Worm (Caenorhabditis elegans) whole organism, young adult: ENCODE results near the gene slc-17.3.

Source experiments
- B0261.1 ChIP-seq: sonication (generic microtip); optimal IDR thresholded peaks from 2 replicates; lab custom pipeline; 2016; ENCODE audit warnings: mild to moderate bottlenecking, missing genetic modification characterization, moderate library complexity, missing compliant biosample characterization
- C17E4.6 ChIP-seq: fragments of 200-800 bp; sonication (Bioruptor generic); IDR thresholded peaks from 2 replicates; pipeline ENCODE4 v1.3.6; 2022; ENCODE audit warnings: missing genetic modification reagents, missing genetic modification characterization, missing compliant biosample characterization
- F10E7.11 ChIP-seq: sonication (generic microtip); optimal IDR thresholded peaks from 2 replicates; lab custom pipeline; 2017; ENCODE audit warnings: mild to moderate bottlenecking, missing genetic modification characterization, moderate library complexity, missing compliant biosample characterization
- F22D6.2 ChIP-seq: sonication (generic microtip); optimal IDR thresholded peaks from 2 replicates; lab custom pipeline; 2016; ENCODE audit warnings: mild to moderate bottlenecking, missing genetic modification characterization, missing compliant biosample characterization
- F23B12.7 ChIP-seq: sonication (generic microtip); optimal IDR thresholded peaks from 2 replicates; lab custom pipeline; 2017; ENCODE audit warnings: missing genetic modification characterization, mild to moderate bottlenecking, missing compliant biosample characterization, antibody characterized with exemption, moderate library complexity; ENCODE audit not compliant: insufficient read depth
- F37B4.10 ChIP-seq: fragments of 200-800 bp; sonication (Bioruptor generic); IDR thresholded peaks from 2 replicates; pipeline ENCODE4 v1.3.6; 2022; ENCODE audit warnings: missing genetic modification characterization, missing compliant biosample characterization
- Y53G8AR.9 ChIP-seq: fragments of 200-800 bp; sonication (Bioruptor generic); conservative IDR thresholded peaks from 2 replicates; pipeline ENCODE4 v1.3.6; 2022; ENCODE audit warnings: missing genetic modification reagents, missing genetic modification characterization, missing compliant biosample characterization
- Y67H2A.10 ChIP-seq: fragments of 200-800 bp; sonication (Bioruptor generic); conservative IDR thresholded peaks from 2 replicates; pipeline ENCODE4 v1.3.6; 2022; ENCODE audit warnings: missing genetic modification reagents, missing genetic modification characterization, missing compliant biosample characterization
- Y79H2A.3 ChIP-seq: fragments of 200-800 bp; sonication (Bioruptor generic); conservative IDR thresholded peaks from 2 replicates; pipeline ENCODE4 v1.3.6; 2022; ENCODE audit warnings: missing genetic modification reagents, missing genetic modification characterization, missing compliant biosample characterization
- Y95B8A.8 ChIP-seq: fragments of 200-800 bp; sonication (Bioruptor generic); IDR thresholded peaks from 2 replicates; pipeline ENCODE4 v1.3.6; 2022; ENCODE audit warnings: missing genetic modification reagents, missing genetic modification characterization, missing compliant biosample characterization
- ZK185.1 ChIP-seq: sonication (generic microtip); optimal IDR thresholded peaks from 2 replicates; lab custom pipeline; 2016; ENCODE audit warnings: mild to moderate bottlenecking, missing genetic modification characterization, missing compliant biosample characterization; ENCODE audit not compliant: poor library complexity, severe bottlenecking
- aptf-3 ChIP-seq: fragments of 200-800 bp; sonication (Bioruptor generic); IDR thresholded peaks from 2 replicates; pipeline ENCODE4 v1.3.6; 2022; ENCODE audit warnings: missing genetic modification characterization, missing compliant biosample characterization
- atf-7 ChIP-seq: sonication (generic microtip); optimal IDR thresholded peaks from 2 replicates; lab custom pipeline; 2017; ENCODE audit warnings: mild to moderate bottlenecking, missing genetic modification characterization, missing compliant biosample characterization
- attf-6 ChIP-seq: fragments of 200-800 bp; sonication (Bioruptor generic); IDR thresholded peaks from 2 replicates; pipeline ENCODE4 v1.3.6; 2022; ENCODE audit warnings: missing genetic modification reagents, missing genetic modification characterization, missing compliant biosample characterization
- bed-1 ChIP-seq: fragments of 200-800 bp; sonication (Bioruptor generic); IDR thresholded peaks from 2 replicates; pipeline ENCODE4 v1.3.6; 2022; ENCODE audit warnings: missing genetic modification reagents, missing genetic modification characterization, missing compliant biosample characterization
- cebp-2 ChIP-seq: fragments of 200-800 bp; sonication (Bioruptor generic); IDR thresholded peaks from 2 replicates; pipeline ENCODE4 v1.3.6; 2022; ENCODE audit warnings: missing genetic modification characterization, missing compliant biosample characterization
- ceh-100 ChIP-seq: fragments of 200-800 bp; sonication (Bioruptor generic); IDR thresholded peaks from 2 replicates; pipeline ENCODE4 v1.3.6; 2022; ENCODE audit warnings: missing genetic modification reagents, missing genetic modification characterization, missing compliant biosample characterization
- ceh-40 ChIP-seq: fragments of 200-800 bp; sonication (Bioruptor generic); IDR thresholded peaks from 2 replicates; pipeline ENCODE4 v1.3.6; 2022; ENCODE audit warnings: missing genetic modification characterization, missing compliant biosample characterization
- chd-7 ChIP-seq: sonication (generic microtip); optimal IDR thresholded peaks from 2 replicates; lab custom pipeline; 2016; ENCODE audit warnings: mild to moderate bottlenecking, missing genetic modification characterization, moderate library complexity, missing compliant biosample characterization
- egl-44 ChIP-seq: fragments of 200-800 bp; sonication (Bioruptor generic); IDR thresholded peaks from 2 replicates; pipeline ENCODE4 v1.3.6; 2022; ENCODE audit warnings: missing genetic modification reagents, missing genetic modification characterization, missing compliant biosample characterization
- gei-17 ChIP-seq: fragments of 200-800 bp; sonication (Bioruptor generic); optimal IDR thresholded peaks from 2 replicates; lab custom pipeline; 2018; ENCODE audit warnings: mild to moderate bottlenecking, missing genetic modification characterization, missing compliant biosample characterization
- him-1 ChIP-seq: sonication (generic microtip); optimal IDR thresholded peaks from 2 replicates; lab custom pipeline; 2016; ENCODE audit warnings: missing genotype, missing genetic modification reagents, missing genetic modification characterization, missing compliant biosample characterization
- hlh-12 ChIP-seq: sonication (generic microtip); optimal IDR thresholded peaks from 2 replicates; lab custom pipeline; 2016; ENCODE audit warnings: missing genetic modification characterization, missing compliant biosample characterization
- hmg-1.2 ChIP-seq: fragments of 200-800 bp; sonication (Bioruptor generic); IDR thresholded peaks from 2 replicates; pipeline ENCODE4 v1.3.6; 2022; ENCODE audit warnings: missing genetic modification reagents, missing genetic modification characterization, missing compliant biosample characterization
- let-607 ChIP-seq, 2 experiments: fragments of 200-800 bp in 1 of 2; sonication (Bioruptor generic) in 1 of 2; sonication (generic microtip) in 1 of 2; optimal IDR thresholded peaks; 2 replicates each; lab custom pipeline; 2016 to 2018; ENCODE audit warnings: mild to moderate bottlenecking in 2 of 2, missing compliant biosample characterization in 2 of 2, missing genetic modification characterization in 2 of 2, moderate library complexity in 2 of 2, missing genotype in 1 of 2
- lin-35 ChIP-seq, 3 experiments: fragments of 150-350 bp in 2 of 3; sonication (generic microtip) in 1 of 3; optimal IDR thresholded peaks; 2 replicates each; lab custom pipeline; 2014 to 2018; ENCODE audit warnings: missing biosample characterization in 3 of 3, missing genetic modification characterization in 3 of 3, missing genetic modification reagents in 3 of 3
- lin-40 ChIP-seq: sonication (generic microtip); optimal IDR thresholded peaks from 2 replicates; lab custom pipeline; 2016; ENCODE audit warnings: missing genetic modification characterization, mild to moderate bottlenecking, missing compliant biosample characterization, missing genotype, missing genetic modification reagents
- lir-1 ChIP-seq: fragments of 200-800 bp; sonication (Bioruptor generic); conservative IDR thresholded peaks from 2 replicates; pipeline ENCODE4 v1.3.6; 2022; ENCODE audit warnings: missing genetic modification reagents, missing genetic modification characterization, missing compliant biosample characterization
- madf-3 ChIP-seq: fragments of 200-800 bp; sonication (Bioruptor generic); IDR thresholded peaks from 2 replicates; pipeline ENCODE4 v1.3.6; 2022; ENCODE audit warnings: missing genetic modification reagents, missing genetic modification characterization, missing compliant biosample characterization
- mel-28 ChIP-seq: sonication (generic microtip); optimal IDR thresholded peaks from 2 replicates; lab custom pipeline; 2016; ENCODE audit warnings: borderline replicate concordance, mild to moderate bottlenecking, missing genetic modification characterization, missing compliant biosample characterization
- mxl-1 ChIP-seq: sonication (generic microtip); optimal IDR thresholded peaks from 2 replicates; lab custom pipeline; 2016; ENCODE audit warnings: missing genetic modification characterization, missing compliant biosample characterization
- nfya-2 ChIP-seq: fragments of 200-800 bp; sonication (Bioruptor generic); IDR thresholded peaks from 2 replicates; pipeline ENCODE4 v1.3.6; 2022; ENCODE audit warnings: missing genetic modification reagents, missing genetic modification characterization, missing compliant biosample characterization
- nhr-80 ChIP-seq: sonication (generic microtip); optimal IDR thresholded peaks from 2 replicates; lab custom pipeline; 2016; ENCODE audit warnings: missing genetic modification characterization, missing compliant biosample characterization
- nhr-90 ChIP-seq: sonication (generic microtip); optimal IDR thresholded peaks from 2 replicates; lab custom pipeline; 2016; ENCODE audit warnings: missing genotype, mild to moderate bottlenecking, missing genetic modification characterization, missing compliant biosample characterization
- rcor-1 ChIP-seq: fragments of 200-800 bp; sonication (Bioruptor generic); IDR thresholded peaks from 2 replicates; pipeline ENCODE4 v1.3.6; 2022; ENCODE audit warnings: missing genetic modification reagents, missing genetic modification characterization, missing compliant biosample characterization
- rpc-1 ChIP-seq, 2 experiments: fragments of 150-350 bp in 1 of 2; sonication (generic microtip) in 1 of 2; optimal IDR thresholded peaks; 2 replicates each; lab custom pipeline; 2014 to 2018; ENCODE audit warnings: missing biosample characterization in 1 of 2, missing genetic modification characterization in 1 of 2, missing genetic modification reagents in 1 of 2, missing genotype in 1 of 2
- sea-2 ChIP-seq: fragments of 200-800 bp; sonication (Bioruptor generic); IDR thresholded peaks from 2 replicates; pipeline ENCODE4 v1.3.6; 2022; ENCODE audit warnings: missing genetic modification characterization, missing compliant biosample characterization
- snpc-1.3 ChIP-seq: sonication (generic microtip); optimal IDR thresholded peaks from 2 replicates; lab custom pipeline; 2017; ENCODE audit warnings: missing genetic modification characterization, mild to moderate bottlenecking, missing compliant biosample characterization, antibody characterized with exemption, moderate library complexity, missing genotype, missing genetic modification reagents; ENCODE audit not compliant: insufficient read depth
- snpc-4 ChIP-seq, 5 experiments: fragments of 150-350 bp in 1 of 5; sonication (generic microtip) in 4 of 5; optimal IDR thresholded peaks; 2 replicates each; lab custom pipeline; 2014 to 2018; ENCODE audit warnings: missing genetic modification characterization in 5 of 5, missing biosample characterization in 3 of 5, antibody characterized with exemption in 2 of 5, mild to moderate bottlenecking in 2 of 5, missing compliant biosample characterization in 2 of 5, missing genotype in 2 of 5, moderate library complexity in 2 of 5, missing genetic modification reagents in 1 of 5
- sptf-2 ChIP-seq: fragments of 200-800 bp; sonication (Bioruptor generic); optimal IDR thresholded peaks from 2 replicates; lab custom pipeline; 2018; ENCODE audit warnings: mild to moderate bottlenecking, missing genetic modification characterization, missing compliant biosample characterization
- tbp1 ChIP-seq: fragments of 200-800 bp; sonication (Bioruptor generic); optimal IDR thresholded peaks from 2 replicates; lab custom pipeline; 2018; ENCODE audit warnings: mild to moderate bottlenecking, missing genetic modification characterization, missing compliant biosample characterization

Gene slc-17.3

DNA sequence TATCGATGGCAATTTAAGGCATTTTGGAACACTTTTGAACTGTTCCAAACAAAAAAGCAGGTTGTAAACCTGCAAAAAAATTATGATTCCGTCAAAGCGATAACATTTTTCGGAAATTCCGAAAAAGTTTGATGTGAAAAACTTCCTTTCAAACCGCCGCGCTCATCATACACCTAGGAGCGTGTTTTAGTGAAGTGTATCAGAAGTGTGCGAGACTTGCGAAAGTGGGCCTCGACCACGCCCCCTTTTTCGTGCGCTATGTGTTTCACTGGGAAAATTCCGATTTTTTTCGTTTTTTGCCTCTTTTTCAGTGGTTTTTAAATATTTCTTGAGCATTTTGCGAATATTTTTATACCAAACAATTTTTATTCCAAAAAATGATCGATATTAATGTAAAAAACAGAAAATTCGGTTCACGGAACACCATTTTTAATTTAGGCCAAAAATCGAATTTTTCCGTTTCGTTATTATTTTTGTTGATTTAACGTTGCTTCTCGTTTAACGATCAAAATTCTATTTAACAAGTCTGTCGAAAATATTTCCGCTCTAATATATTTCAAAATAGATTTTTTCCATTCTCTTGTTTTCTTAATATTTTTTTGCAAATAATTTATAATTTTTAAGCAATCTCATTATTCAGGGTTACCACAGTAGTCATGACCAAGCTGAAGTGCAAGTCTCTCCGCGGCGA is 10.4 kb downstream of the slc-17.3 start, which contains the start of gene rpl-35 (continued):
- TF ChIP-seq lir-1 (GFP tag; lab: Robert Waterston, UW) (peak; percentile 99), egl-44 (GFP tag; lab: Robert Waterston, UW) (peak; percentile 99), cebp-2 (GFP tag; lab: Robert Waterston, UW) (peak; percentile 96), atf-7 (tag; lab: Kevin White, UChicago) (peak; percentile 98), Y53G8AR.9 (GFP tag; lab: Robert Waterston, UW) (peak; percentile 100), him-1 (tag; lab: Kevin White, UChicago) (peak; percentile 99), ceh-40 (GFP tag; lab: Robert Waterston, UW) (peak; percentile 93; the same call in 1 of the 2 replicates), aptf-3 (GFP tag; lab: Robert Waterston, UW) (peak; percentile 96; the same call in 1 of the 2 replicates), snpc-1.3 (tag; lab: Kevin White, UChicago) (peak; percentile 98), Y67H2A.10 (GFP tag; lab: Robert Waterston, UW) (peak; percentile 97), nfya-2 (GFP tag; lab: Robert Waterston, UW) (peak; percentile 96), sea-2 (GFP tag; lab: Robert Waterston, UW) (peak; percentile 93), Y95B8A.8 (peak; percentile 100), let-607 (tag; optimal IDR thresholded peaks at IDR 0.05; lab: Kevin White, UChicago) (peak; percentile 94 to 97), sptf-2 (peak; percentile 95), madf-3 (GFP tag; lab: Robert Waterston, UW) (peak; percentile 99), F22D6.2 (tag; lab: Kevin White, UChicago) (peak; percentile 94), gei-17 (GFP tag; lab: Kevin White, UChicago) (peak; percentile 93), rpc-1 (optimal IDR thresholded peaks at IDR 0.05; lab: Kevin White, UChicago) (peak; percentile 45), rpc-1 (tag; optimal IDR thresholded peaks at IDR 0.05; lab: Kevin White, UChicago) (peak; percentile 21), Y79H2A.3 (GFP tag; lab: Robert Waterston, UW) (peak; percentile 97), tbp1 (GFP tag; lab: Kevin White, UChicago) (peak; percentile 83), lin-35 (GFP tag; optimal IDR thresholded peaks at IDR 0.05; lab: Kevin White, UChicago) (peak; percentile 97 to 100 (median 99)), chd-7 (peak; percentile 99), snpc-4 (GFP tag; optimal IDR thresholded peaks at IDR 0.05; lab: Kevin White, UChicago) (peak; percentile 93), snpc-4 (tag; optimal IDR thresholded peaks at IDR 0.05; lab: Kevin White, UChicago) (peak; percentile 90 to 95 (median 91)), nhr-90 (peak; percentile 93), bed-1 (peak; percentile 91; the same call in 1 of the 2 replicates), F37B4.10 (GFP tag; lab: Robert Waterston, UW) (peak; percentile 96), ZK185.1 (tag; lab: Kevin White, UChicago) (peak; percentile 99), hmg-1.2 (GFP tag; lab: Robert Waterston, UW) (peak; percentile 94), F10E7.11 (tag; lab: Kevin White, UChicago) (peak; percentile 89), ceh-100 (GFP tag; lab: Robert Waterston, UW) (peak; percentile 96), F23B12.7 (tag; lab: Kevin White, UChicago) (peak; percentile 99), B0261.1 (tag; lab: Kevin White, UChicago) (peak; percentile 57), lin-40 (tag; lab: Kevin White, UChicago) (peak; percentile 99), nhr-80 (peak; percentile 98), C17E4.6 (GFP tag; lab: Robert Waterston, UW) (peak; percentile 100), mxl-1 (peak; percentile 55), attf-6 (GFP tag; lab: Robert Waterston, UW) (peak; percentile 90), hlh-12 (no peak), mel-28 (tag; lab: Kevin White, UChicago) (peak; percentile 86), rcor-1 (GFP tag; lab: Robert Waterston, UW) (peak; percentile 99)
